Worm (Caenorhabditis elegans): ENCODE data around the gene zip-2.

The zip-2 gene

ce11 chrIII:790591-790990 lies 42.2 kb upstream of the zip-2 start (continued):
- no peak for TF ChIP-seq egl-27 (tag; optimal IDR thresholded peaks at IDR 0.05)
- no peak for TF ChIP-seq nhr-237 (tag; optimal IDR thresholded peaks at IDR 0.05)
- no peak for TF ChIP-seq ctbp-1 (GFP tag; IDR thresholded peaks at IDR 0.05)
- TF ChIP-seq zip-11 (GFP tag; IDR thresholded peaks at IDR 0.05), result no peak
- no peak for TF ChIP-seq lin-15B (tag; optimal IDR thresholded peaks at IDR 0.05)

- TF ChIP-seq dmd-8 (GFP tag; IDR thresholded peaks at IDR 0.05), result no peak
- peak; percentile 58 for TF ChIP-seq T26A8.4 (GFP tag; IDR thresholded peaks at IDR 0.05)
- TF ChIP-seq egl-43 (GFP tag; IDR thresholded peaks at IDR 0.05), result 0 out of 2 replicates have a peak, but pooled peaks have one; percentile 20
- TF ChIP-seq nhr-25 (tag; optimal IDR thresholded peaks at IDR 0.05; ENCODE audit: borderline replicate concordance, insufficient read depth), result no peak
- peak; percentile 81 for TF ChIP-seq dpl-1 (GFP tag; optimal IDR thresholded peaks at IDR 0.05)
- no peak for TF ChIP-seq ces-1 (GFP tag; optimal IDR thresholded peaks at IDR 0.05)
- TF ChIP-seq fkh-10 (GFP tag; optimal IDR thresholded peaks at IDR 0.05), result peak; percentile 69
- no peak for TF ChIP-seq spr-3 (GFP tag; optimal IDR thresholded peaks at IDR 0.05)
- TF ChIP-seq nhr-102 (tag; optimal IDR thresholded peaks at IDR 0.05), result peak; percentile 31
- no peak for TF ChIP-seq sdz-12 (GFP tag; optimal IDR thresholded peaks at IDR 0.05)
- no peak for TF ChIP-seq ama-1 (optimal IDR thresholded peaks at IDR 0.05)
- peak; percentile 78 for TF ChIP-seq rbr-2 (tag; optimal IDR thresholded peaks at IDR 0.05)
- TF ChIP-seq madf-5 (GFP tag; IDR thresholded peaks at IDR 0.05), result no peak
- TF ChIP-seq tag-97 (GFP tag; IDR thresholded peaks at IDR 0.05), result no peak
- no peak for TF ChIP-seq tra-1 (GFP tag; IDR thresholded peaks at IDR 0.05)
- TF ChIP-seq daf-12 (tag; optimal IDR thresholded peaks at IDR 0.05), result no peak
- TF ChIP-seq ceh-28 (tag; optimal IDR thresholded peaks at IDR 0.05), result no peak
- TF ChIP-seq nhr-6 (tag; optimal IDR thresholded peaks at IDR 0.05), result peak; percentile 71
- 0 out of 2 replicates have a peak, but pooled peaks have one; percentile 22 for TF ChIP-seq ceh-20 (GFP tag; IDR thresholded peaks at IDR 0.05)
- TF ChIP-seq nhr-76 (tag; optimal IDR thresholded peaks at IDR 0.05), result no peak
- peak; percentile 100 for TF ChIP-seq D1046.2 (GFP tag; IDR thresholded peaks at IDR 0.05)
- TF ChIP-seq madf-9 (GFP tag; conservative IDR thresholded peaks at IDR 0.05), result no peak
- no peak for TF ChIP-seq egl-27 (tag; optimal IDR thresholded peaks at IDR 0.05)
- TF ChIP-seq unc-130 (GFP tag; optimal IDR thresholded peaks at IDR 0.05), result peak; percentile 59
- peak; percentile 38 for TF ChIP-seq F37D6.2 (tag; optimal IDR thresholded peaks at IDR 0.05)
- no peak for TF ChIP-seq ztf-7 (tag; optimal IDR thresholded peaks at IDR 0.05)
- peak; percentile 61; the same call in 1 of the 2 replicates for TF ChIP-seq Y48G9A.11 (GFP tag; IDR thresholded peaks at IDR 0.05)
- peak; percentile 70 for TF ChIP-seq nhr-28 (tag; optimal IDR thresholded peaks at IDR 0.05)
- no peak for TF ChIP-seq daf-16 (GFP tag; optimal IDR thresholded peaks at IDR 0.05)
- peak; percentile 29 for TF ChIP-seq daf-16 (tag; optimal IDR thresholded peaks at IDR 0.05)
- TF ChIP-seq duxl-1 (tag; optimal IDR thresholded peaks at IDR 0.05; ENCODE audit: poor library complexity), result peak; percentile 42
- TF ChIP-seq hlh-11 (tag; optimal IDR thresholded peaks at IDR 0.05), result peak; percentile 62
- TF ChIP-seq hmg-1.1 (GFP tag; IDR thresholded peaks at IDR 0.05), result peak; percentile 72
- peak; percentile 23 for TF ChIP-seq nhr-77 (tag; optimal IDR thresholded peaks at IDR 0.05)
- no peak for TF ChIP-seq ceh-62 (tag; optimal IDR thresholded peaks at IDR 0.05)
- TF ChIP-seq mes-2 (tag; optimal IDR thresholded peaks at IDR 0.05; ENCODE audit: poor library complexity, severe bottlenecking), result peak; percentile 85
- peak in 1 of 2 experiments; percentile 61 for TF ChIP-seq hif-1 (tag; optimal IDR thresholded peaks at IDR 0.05)
- 0 out of 2 replicates have a peak, but pooled peaks have one; percentile 26 for TF ChIP-seq mdt-29 (GFP tag; IDR thresholded peaks at IDR 0.05)
- TF ChIP-seq nhr-42 (GFP tag; IDR thresholded peaks at IDR 0.05), result no peak; the same call in 1 of the 2 replicates
- no peak for TF ChIP-seq nhr-10 (tag; optimal IDR thresholded peaks at IDR 0.05)
- TF ChIP-seq lin-1 (GFP tag; IDR thresholded peaks at IDR 0.05), result no peak
- TF ChIP-seq pqm-1 (tag; optimal IDR thresholded peaks at IDR 0.05), result peak; percentile 25
- peak; percentile 63 for TF ChIP-seq nhr-11 (tag; optimal IDR thresholded peaks at IDR 0.05)
- peak; percentile 72 for TF ChIP-seq dve-1 (tag; optimal IDR thresholded peaks at IDR 0.05; ENCODE audit: insufficient read depth)
- TF ChIP-seq zip-11 (GFP tag; IDR thresholded peaks at IDR 0.05), result no peak
- TF ChIP-seq nhr-41 (GFP tag; IDR thresholded peaks at IDR 0.05), result no peak
- TF ChIP-seq T20F7.1 (GFP tag; optimal IDR thresholded peaks at IDR 0.05), result no peak
Measured at ce11 chrIII:793595-793994, 39.2 kb upstream of the zip-2 start, which contains the start of gene snt-2. snt-2 (minus strand) TSS chrIII:793733.

Measured in whole organism, L4 larva.